Worm (Caenorhabditis elegans) whole organism, young adult: ENCODE measurements around the gene F01F1.2.

ENCODE experiments used
- B0019.2 ChIP-seq: fragments of 200-800 bp; sonication (Bioruptor generic); conservative IDR thresholded peaks from 2 replicates; pipeline ENCODE4 v1.3.6; 2022; ENCODE audit warnings: missing genetic modification reagents, missing genetic modification characterization, missing compliant biosample characterization
- B0035.1 ChIP-seq: sonication (generic microtip); optimal IDR thresholded peaks from 2 replicates; lab custom pipeline; 2016; ENCODE audit warnings: missing genetic modification characterization, mild to moderate bottlenecking, missing compliant biosample characterization, missing genotype, missing genetic modification reagents
- F10E7.11 ChIP-seq: sonication (generic microtip); optimal IDR thresholded peaks from 2 replicates; lab custom pipeline; 2017; ENCODE audit warnings: mild to moderate bottlenecking, missing genetic modification characterization, moderate library complexity, missing compliant biosample characterization
- F37B4.10 ChIP-seq: fragments of 200-800 bp; sonication (Bioruptor generic); IDR thresholded peaks from 2 replicates; pipeline ENCODE4 v1.3.6; 2022; ENCODE audit warnings: missing genetic modification characterization, missing compliant biosample characterization
- F49E8.2 ChIP-seq: sonication (generic microtip); optimal IDR thresholded peaks from 3 replicates; lab custom pipeline; 2017; ENCODE audit warnings: missing genetic modification characterization, mild to moderate bottlenecking, missing compliant biosample characterization, antibody characterized with exemption, moderate library complexity; ENCODE audit not compliant: insufficient read depth
- F57A8.1 ChIP-seq: fragments of 200-800 bp; sonication (Bioruptor generic); optimal IDR thresholded peaks from 2 replicates; lab custom pipeline; 2018; ENCODE audit warnings: mild to moderate bottlenecking, missing genetic modification characterization, moderate library complexity, missing compliant biosample characterization
- T26A5.8 ChIP-seq: sonication (generic microtip); optimal IDR thresholded peaks from 2 replicates; lab custom pipeline; 2016; ENCODE audit warnings: missing genetic modification characterization, missing compliant biosample characterization
- Y67H2A.10 ChIP-seq: fragments of 200-800 bp; sonication (Bioruptor generic); conservative IDR thresholded peaks from 2 replicates; pipeline ENCODE4 v1.3.6; 2022; ENCODE audit warnings: missing genetic modification reagents, missing genetic modification characterization, missing compliant biosample characterization
- aptf-2 ChIP-seq: fragments of 200-800 bp; sonication (Bioruptor generic); conservative IDR thresholded peaks from 2 replicates; pipeline ENCODE4 v1.3.6; 2022; ENCODE audit warnings: missing genetic modification reagents, missing genetic modification characterization, missing compliant biosample characterization
- attf-3 ChIP-seq: fragments of 200-800 bp; sonication (Bioruptor generic); conservative IDR thresholded peaks from 2 replicates; pipeline ENCODE4 v1.3.6; 2022; ENCODE audit warnings: missing genetic modification reagents, missing genetic modification characterization, missing compliant biosample characterization
- bed-2 ChIP-seq: fragments of 200-800 bp; sonication (Bioruptor generic); IDR thresholded peaks from 2 replicates; pipeline ENCODE4 v1.3.6; 2022; ENCODE audit warnings: missing genetic modification reagents, missing genetic modification characterization, missing compliant biosample characterization
- cebp-1 ChIP-seq, 2 experiments: fragments of 200-800 bp in 1 of 2; sonication (Bioruptor generic) in 1 of 2; sonication (generic microtip) in 1 of 2; IDR thresholded peaks in 1 of 2; optimal IDR thresholded peaks in 1 of 2; 2 replicates each; pipeline versions ENCODE4 v1.3.6 to Lab custom; 2017 to 2022; ENCODE audit warnings: missing compliant biosample characterization in 2 of 2, missing genetic modification characterization in 2 of 2, mild to moderate bottlenecking in 1 of 2, missing genetic modification reagents in 1 of 2, moderate library complexity in 1 of 2
- ceh-58 ChIP-seq: fragments of 200-800 bp; sonication (Bioruptor generic); IDR thresholded peaks from 2 replicates; pipeline ENCODE4 v1.3.6; 2022; ENCODE audit warnings: missing genetic modification characterization, missing compliant biosample characterization
- ceh-79 ChIP-seq: sonication (generic microtip); optimal IDR thresholded peaks from 2 replicates; lab custom pipeline; 2017; ENCODE audit warnings: mild to moderate bottlenecking, missing genetic modification characterization, missing compliant biosample characterization
- ceh-91 ChIP-seq: fragments of 200-800 bp; sonication (Bioruptor generic); IDR thresholded peaks from 2 replicates; pipeline ENCODE4 v1.3.6; 2022; ENCODE audit warnings: missing genetic modification reagents, missing genetic modification characterization, missing compliant biosample characterization
- chd-7 ChIP-seq: sonication (generic microtip); optimal IDR thresholded peaks from 2 replicates; lab custom pipeline; 2016; ENCODE audit warnings: mild to moderate bottlenecking, missing genetic modification characterization, moderate library complexity, missing compliant biosample characterization
- dox-1 ChIP-seq: fragments of 200-800 bp; sonication (Bioruptor generic); IDR thresholded peaks from 2 replicates; pipeline ENCODE4 v1.3.6; 2022; ENCODE audit warnings: missing genetic modification reagents, missing genetic modification characterization, missing compliant biosample characterization
- dpl-1 ChIP-seq: fragments of 150-350 bp; optimal IDR thresholded peaks from 2 replicates; lab custom pipeline; 2014; ENCODE audit warnings: missing biosample characterization, missing genetic modification reagents, missing genetic modification characterization
- egl-44 ChIP-seq: fragments of 200-800 bp; sonication (Bioruptor generic); IDR thresholded peaks from 2 replicates; pipeline ENCODE4 v1.3.6; 2022; ENCODE audit warnings: missing genetic modification reagents, missing genetic modification characterization, missing compliant biosample characterization
- ekl-4 ChIP-seq: fragments of 200-800 bp; sonication (Bioruptor generic); IDR thresholded peaks from 2 replicates; pipeline ENCODE4 v1.3.6; 2022; ENCODE audit warnings: missing genetic modification reagents, missing genetic modification characterization, missing compliant biosample characterization
- ets-4 ChIP-seq: fragments of 200-800 bp; sonication (Bioruptor generic); optimal IDR thresholded peaks from 2 replicates; lab custom pipeline; 2018; ENCODE audit warnings: mild to moderate bottlenecking, missing genetic modification characterization, missing compliant biosample characterization
- gei-17 ChIP-seq: fragments of 200-800 bp; sonication (Bioruptor generic); optimal IDR thresholded peaks from 2 replicates; lab custom pipeline; 2018; ENCODE audit warnings: mild to moderate bottlenecking, missing genetic modification characterization, missing compliant biosample characterization
- hlh-12 ChIP-seq: sonication (generic microtip); optimal IDR thresholded peaks from 2 replicates; lab custom pipeline; 2016; ENCODE audit warnings: missing genetic modification characterization, missing compliant biosample characterization
- hlh-26 ChIP-seq: fragments of 200-800 bp; sonication (Bioruptor generic); conservative IDR thresholded peaks from 2 replicates; pipeline ENCODE4 v1.3.6; 2022; ENCODE audit warnings: missing genetic modification reagents, missing genetic modification characterization, missing compliant biosample characterization
- hmg-1.2 ChIP-seq: fragments of 200-800 bp; sonication (Bioruptor generic); IDR thresholded peaks from 2 replicates; pipeline ENCODE4 v1.3.6; 2022; ENCODE audit warnings: missing genetic modification reagents, missing genetic modification characterization, missing compliant biosample characterization
- hmg-20 ChIP-seq: fragments of 200-800 bp; sonication (Bioruptor generic); IDR thresholded peaks from 2 replicates; pipeline ENCODE4 v1.3.6; 2022; ENCODE audit warnings: missing genetic modification reagents, missing genetic modification characterization, missing compliant biosample characterization
- let-607 ChIP-seq, 2 experiments: fragments of 200-800 bp in 1 of 2; sonication (Bioruptor generic) in 1 of 2; sonication (generic microtip) in 1 of 2; optimal IDR thresholded peaks; 2 replicates each; lab custom pipeline; 2016 to 2018; ENCODE audit warnings: mild to moderate bottlenecking in 2 of 2, missing compliant biosample characterization in 2 of 2, missing genetic modification characterization in 2 of 2, moderate library complexity in 2 of 2, missing genotype in 1 of 2
- lin-54 ChIP-seq: fragments of 200-800 bp; sonication (Bioruptor generic); optimal IDR thresholded peaks from 2 replicates; lab custom pipeline; 2018; ENCODE audit warnings: mild to moderate bottlenecking, missing genetic modification characterization, missing compliant biosample characterization
- lsl-1 ChIP-seq: fragments of 200-800 bp; sonication (Bioruptor generic); optimal IDR thresholded peaks from 2 replicates; lab custom pipeline; 2018; ENCODE audit warnings: mild to moderate bottlenecking, missing genetic modification characterization, moderate library complexity, missing compliant biosample characterization
- madf-10 ChIP-seq: sonication (generic microtip); optimal IDR thresholded peaks from 2 replicates; lab custom pipeline; 2016; ENCODE audit warnings: mild to moderate bottlenecking, missing genetic modification characterization, missing compliant biosample characterization
- mel-28 ChIP-seq: sonication (generic microtip); optimal IDR thresholded peaks from 2 replicates; lab custom pipeline; 2016; ENCODE audit warnings: borderline replicate concordance, mild to moderate bottlenecking, missing genetic modification characterization, missing compliant biosample characterization
- mes-4 ChIP-seq: sonication (generic microtip); optimal IDR thresholded peaks from 2 replicates; lab custom pipeline; 2016; ENCODE audit warnings: missing genotype, missing genetic modification characterization, missing compliant biosample characterization
- nfya-1 ChIP-seq: sonication (generic microtip); optimal IDR thresholded peaks from 2 replicates; lab custom pipeline; 2017; ENCODE audit warnings: antibody characterized with exemption, missing compliant biosample characterization, missing genetic modification characterization, borderline replicate concordance; ENCODE audit not compliant: insufficient read depth
- nhr-90 ChIP-seq: sonication (generic microtip); optimal IDR thresholded peaks from 2 replicates; lab custom pipeline; 2016; ENCODE audit warnings: missing genotype, mild to moderate bottlenecking, missing genetic modification characterization, missing compliant biosample characterization
- repo-1 ChIP-seq: sonication (generic microtip); optimal IDR thresholded peaks from 2 replicates; lab custom pipeline; 2017; ENCODE audit warnings: mild to moderate bottlenecking, missing genetic modification characterization, missing compliant biosample characterization
- sdz-38 ChIP-seq: sonication (generic microtip); optimal IDR thresholded peaks from 2 replicates; lab custom pipeline; 2016; ENCODE audit warnings: missing genotype, missing genetic modification characterization, missing compliant biosample characterization
- unc-130 ChIP-seq: sonication (generic microtip); optimal IDR thresholded peaks from 2 replicates; lab custom pipeline; 2016; ENCODE audit warnings: missing genetic modification reagents, missing genetic modification characterization, missing compliant biosample characterization
- zim-3 ChIP-seq: sonication (generic microtip); optimal IDR thresholded peaks from 2 replicates; lab custom pipeline; 2017; ENCODE audit warnings: mild to moderate bottlenecking, missing genetic modification characterization, moderate library complexity, missing compliant biosample characterization

Gene F01F1.2

DNA sequence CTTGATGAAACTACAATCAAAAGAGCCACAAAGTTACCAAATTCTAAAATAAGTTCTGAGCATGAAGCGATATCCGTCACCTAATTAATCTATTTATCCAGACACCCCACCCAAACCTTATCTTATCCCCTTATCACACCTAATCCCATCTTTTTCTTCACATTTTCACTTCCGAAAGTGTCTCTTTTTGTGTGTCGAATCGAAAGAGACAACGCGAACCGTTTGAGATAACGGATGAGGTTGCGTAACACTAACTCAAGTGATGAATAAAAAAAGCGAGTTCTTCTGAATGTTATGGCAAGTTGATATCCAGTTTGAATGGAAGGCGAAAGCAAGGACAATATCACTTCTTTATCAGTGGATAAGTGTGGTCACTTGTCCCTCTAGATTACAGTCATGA is 5.2 kb downstream of the F01F1.2 start:
- TF ChIP-seq lin-54 (GFP tag; lab: Kevin White, UChicago) = no peak
- TF ChIP-seq repo-1 (tag; lab: Kevin White, UChicago) = no peak
- no peak for TF ChIP-seq unc-130 (GFP tag; lab: Kevin White, UChicago)
- no peak for TF ChIP-seq chd-7 (tag; lab: Kevin White, UChicago)
- TF ChIP-seq aptf-2 (GFP tag; lab: Robert Waterston, UW) = no peak
- TF ChIP-seq T26A5.8 (tag; lab: Kevin White, UChicago) = no peak
- no peak for TF ChIP-seq cebp-1 (GFP tag; IDR thresholded peaks at IDR 0.05; lab: Robert Waterston, UW)
- TF ChIP-seq cebp-1 (tag; optimal IDR thresholded peaks at IDR 0.05; lab: Kevin White, UChicago) = no peak
- no peak for TF ChIP-seq mel-28
- no peak for TF ChIP-seq lsl-1
- no peak for TF ChIP-seq B0035.1 (tag; lab: Kevin White, UChicago)
- TF ChIP-seq dpl-1 = no peak
- no peak for TF ChIP-seq hmg-1.2 (GFP tag; lab: Robert Waterston, UW)
- TF ChIP-seq egl-44 (GFP tag; lab: Robert Waterston, UW) = no peak
- no peak for TF ChIP-seq mes-4 (tag; lab: Kevin White, UChicago)
- TF ChIP-seq nhr-90 (tag; lab: Kevin White, UChicago) = no peak
- no peak for TF ChIP-seq hlh-12 (tag; lab: Kevin White, UChicago)

DNA sequence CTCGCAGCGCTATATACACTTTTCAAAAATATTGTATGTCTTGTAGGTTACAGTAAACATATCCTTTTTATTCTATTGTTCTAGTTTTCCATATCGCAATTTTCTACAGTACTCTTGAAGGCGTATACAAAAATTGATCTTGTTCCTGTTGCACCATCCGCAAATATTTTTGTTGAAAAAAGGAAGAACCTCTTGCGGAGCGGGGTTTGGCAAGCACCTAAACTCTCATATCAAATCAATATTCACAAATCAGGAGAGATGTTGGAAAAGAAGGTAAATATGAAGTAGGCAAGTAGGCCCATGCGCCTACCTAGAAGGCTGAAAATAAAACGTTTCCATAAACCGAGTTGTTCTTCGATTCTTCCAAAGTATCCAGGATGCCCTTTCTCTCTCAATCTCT is 5.7 kb downstream of the F01F1.2 start, which contains the start of gene C28H8.5:
C28H8.5 (plus strand) TSS at position 301 of the 400 bp plus-strand sequence.
- TF ChIP-seq madf-10 (tag; lab: Kevin White, UChicago) (no peak), ceh-91 (GFP tag; lab: Robert Waterston, UW) (no peak), T26A5.8 (tag; lab: Kevin White, UChicago) (no peak)

DNA sequence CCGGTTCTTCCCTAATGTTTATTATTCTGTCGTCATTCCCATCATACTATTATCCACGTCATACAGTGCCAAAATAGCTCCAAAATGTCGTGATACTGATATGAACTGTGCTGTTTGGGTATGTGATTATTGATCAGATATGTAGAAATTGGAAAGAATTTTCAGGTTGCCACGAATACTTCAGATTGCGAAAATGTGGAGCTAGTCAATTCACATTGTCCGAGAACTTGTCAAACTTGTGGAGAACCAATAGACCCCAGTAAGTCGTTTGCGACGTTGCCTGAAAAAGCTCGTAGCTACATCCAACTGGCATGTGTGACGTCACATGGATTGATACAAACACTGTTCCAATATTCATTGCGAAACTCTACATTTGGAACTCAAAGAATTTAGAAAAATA is 6.1 kb downstream of the F01F1.2 start:
- TF ChIP-seq nfya-1 (tag; lab: Kevin White, UChicago) (no peak), F10E7.11 (no peak), ceh-58 (GFP tag; lab: Robert Waterston, UW) (no peak), dox-1 (GFP tag; lab: Robert Waterston, UW) (no peak)
- TF ChIP-seq, all 124 proteins: peak for 0

DNA sequence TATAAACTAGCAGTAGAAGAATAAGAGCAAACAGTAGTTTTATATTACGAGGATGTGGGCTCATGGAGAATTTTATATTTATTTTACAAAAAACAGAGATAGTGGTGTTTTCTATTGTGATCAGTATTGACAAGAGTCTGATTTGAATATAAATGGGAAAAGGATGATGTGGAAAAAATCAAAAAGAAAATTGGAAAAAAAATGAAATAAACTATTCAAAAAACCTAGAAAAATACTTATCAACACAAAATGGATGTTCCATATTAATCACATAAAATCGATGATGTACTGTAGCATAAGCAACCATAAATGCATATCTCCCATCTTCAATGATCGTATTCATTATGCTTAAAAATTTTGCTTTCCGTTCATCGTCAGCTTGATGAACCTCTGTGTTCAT is 8.5 kb downstream of the F01F1.2 start, which contains the start of gene C28H8.7:
C28H8.7 (minus strand) TSS at position 101 of the 400 bp plus-strand sequence.
- no peak for TF ChIP-seq B0019.2 (GFP tag; lab: Robert Waterston, UW)
- no peak for TF ChIP-seq sdz-38
- no peak for TF ChIP-seq bed-2

DNA sequence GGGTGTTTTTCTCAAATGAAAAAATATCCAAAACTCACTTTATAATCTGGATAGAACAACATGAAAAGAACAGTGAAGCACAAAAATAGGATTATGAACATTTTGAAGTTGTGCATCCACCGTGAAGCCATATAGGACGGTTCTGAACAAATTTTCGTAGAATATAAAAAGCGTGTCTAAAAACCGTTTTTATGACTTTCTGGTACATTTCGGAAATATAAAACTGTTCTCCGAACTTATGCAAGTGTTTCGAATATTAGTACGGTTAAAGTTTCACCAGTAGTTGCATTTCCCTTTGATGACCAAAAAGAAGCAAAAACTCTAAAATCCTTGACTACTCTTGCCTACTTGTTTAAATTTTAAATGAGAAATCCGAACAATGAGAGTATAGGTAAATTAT is 10.3 kb downstream of the F01F1.2 start, which contains the start of gene C28H8.8:
C28H8.8 (minus strand) TSS at position 101 of the 400 bp plus-strand sequence.
- no peak for TF ChIP-seq ceh-79 (tag; lab: Kevin White, UChicago)
- no peak for TF ChIP-seq ets-4
- no peak for TF ChIP-seq bed-2
- TF ChIP-seq F57A8.1 (GFP tag; lab: Kevin White, UChicago) = no peak
- no peak for TF ChIP-seq Y67H2A.10 (GFP tag; lab: Robert Waterston, UW)
- no peak for TF ChIP-seq attf-3
- TF ChIP-seq F37B4.10 (GFP tag; lab: Robert Waterston, UW) = no peak
- no peak for TF ChIP-seq hmg-20 (GFP tag; lab: Robert Waterston, UW)
- no peak for TF ChIP-seq F49E8.2 (tag; lab: Kevin White, UChicago)
- no peak for TF ChIP-seq let-607 (tag; optimal IDR thresholded peaks at IDR 0.05; lab: Kevin White, UChicago)
- TF ChIP-seq B0035.1 (tag; lab: Kevin White, UChicago) = no peak
- TF ChIP-seq gei-17 (GFP tag; lab: Kevin White, UChicago) = no peak
- TF ChIP-seq zim-3 (tag; lab: Kevin White, UChicago) = no peak
- no peak for TF ChIP-seq hlh-26 (GFP tag; lab: Robert Waterston, UW)
- no peak for TF ChIP-seq ekl-4 (GFP tag; lab: Robert Waterston, UW)
